Fruit fly (Drosophila melanogaster): Measurements from ENCODE around the gene CG12112.

Gene CG12112

dm6 chrX:8541985-8542384 is 18.0 kb downstream of the CG12112 start:
- TF ChIP-seq Myc (optimal IDR thresholded peaks at IDR 0.05) (no peak), Sin3A (optimal IDR thresholded peaks at IDR 0.05) (no peak), insv (optimal IDR thresholded peaks at IDR 0.05) (no peak), h (optimal IDR thresholded peaks at IDR 0.05) (no peak), psq (optimal IDR thresholded peaks at IDR 0.05) (no peak), ttk (optimal IDR thresholded peaks at IDR 0.05) (no peak)

- TF ChIP-seq h (optimal IDR thresholded peaks at IDR 0.05) (no peak), Myc (optimal IDR thresholded peaks at IDR 0.05) (no peak), psq (optimal IDR thresholded peaks at IDR 0.05) (no peak), Sin3A (optimal IDR thresholded peaks at IDR 0.05) (no peak), insv (optimal IDR thresholded peaks at IDR 0.05) (no peak), ttk (optimal IDR thresholded peaks at IDR 0.05) (no peak)
Observed at dm6 chrX:8538993-8539392, 21.0 kb downstream of the CG12112 start.

dm6 chrX:8538182-8538581 is 21.8 kb downstream of the CG12112 start:
- no peak for TF ChIP-seq ttk (optimal IDR thresholded peaks at IDR 0.05)
- TF ChIP-seq Myc (optimal IDR thresholded peaks at IDR 0.05): no peak
- TF ChIP-seq h (optimal IDR thresholded peaks at IDR 0.05): no peak
- no peak for TF ChIP-seq psq (optimal IDR thresholded peaks at IDR 0.05)
- no peak for TF ChIP-seq insv (optimal IDR thresholded peaks at IDR 0.05)
- TF ChIP-seq Sin3A (optimal IDR thresholded peaks at IDR 0.05): no peak

dm6 chrX:8536649-8537048 is 23.3 kb downstream of the CG12112 start:
- TF ChIP-seq Sin3A (optimal IDR thresholded peaks at IDR 0.05) (no peak), insv (optimal IDR thresholded peaks at IDR 0.05) (no peak), Myc (optimal IDR thresholded peaks at IDR 0.05) (no peak), ttk (optimal IDR thresholded peaks at IDR 0.05) (no peak), h (optimal IDR thresholded peaks at IDR 0.05) (no peak), psq (optimal IDR thresholded peaks at IDR 0.05) (no peak)

dm6 chrX:8534734-8535133 is 25.3 kb downstream of the CG12112 start:
- TF ChIP-seq ttk (optimal IDR thresholded peaks at IDR 0.05) (no peak), h (optimal IDR thresholded peaks at IDR 0.05) (no peak), Myc (optimal IDR thresholded peaks at IDR 0.05) (no peak), insv (optimal IDR thresholded peaks at IDR 0.05) (no peak), psq (optimal IDR thresholded peaks at IDR 0.05) (no peak), Sin3A (optimal IDR thresholded peaks at IDR 0.05) (no peak)

- TF ChIP-seq psq (optimal IDR thresholded peaks at IDR 0.05): no peak
- no peak for TF ChIP-seq ttk (optimal IDR thresholded peaks at IDR 0.05)
- TF ChIP-seq h (optimal IDR thresholded peaks at IDR 0.05): no peak
- no peak for TF ChIP-seq insv (optimal IDR thresholded peaks at IDR 0.05)
- TF ChIP-seq Myc (optimal IDR thresholded peaks at IDR 0.05): no peak
- TF ChIP-seq Sin3A (optimal IDR thresholded peaks at IDR 0.05): no peak
Observed at dm6 chrX:8534321-8534661, 25.7 kb downstream of the CG12112 start.

dm6 chrX:8533589-8534320 is 26.2 kb downstream of the CG12112 start:
- TF ChIP-seq psq (optimal IDR thresholded peaks at IDR 0.05) (no peak), Myc (optimal IDR thresholded peaks at IDR 0.05) (no peak), h (optimal IDR thresholded peaks at IDR 0.05) (no peak), ttk (optimal IDR thresholded peaks at IDR 0.05) (no peak), insv (optimal IDR thresholded peaks at IDR 0.05) (no peak), Sin3A (optimal IDR thresholded peaks at IDR 0.05) (no peak)

dm6 chrX:8531775-8532174 is 28.2 kb downstream of the CG12112 start:
- no peak for TF ChIP-seq Sin3A (optimal IDR thresholded peaks at IDR 0.05)
- TF ChIP-seq h (optimal IDR thresholded peaks at IDR 0.05): no peak
- no peak for TF ChIP-seq psq (optimal IDR thresholded peaks at IDR 0.05)
- TF ChIP-seq Myc (optimal IDR thresholded peaks at IDR 0.05): no peak
- no peak for TF ChIP-seq ttk (optimal IDR thresholded peaks at IDR 0.05)
- no peak for TF ChIP-seq insv (optimal IDR thresholded peaks at IDR 0.05)

- no peak for TF ChIP-seq h (optimal IDR thresholded peaks at IDR 0.05)
Observed at dm6 chrX:8529598-8529997, 30.4 kb downstream of the CG12112 start, which contains the start of gene PIP82. TSS of gene PIP82 (minus strand) at chrX:8529698.

dm6 chrX:8523572-8524155 is 36.3 kb downstream of the CG12112 start:
- TF ChIP-seq insv (optimal IDR thresholded peaks at IDR 0.05) (no peak), ttk (optimal IDR thresholded peaks at IDR 0.05) (no peak)

dm6 chrX:8522504-8522903 is 37.5 kb downstream of the CG12112 start:
- TF ChIP-seq insv (optimal IDR thresholded peaks at IDR 0.05) (no peak), Myc (optimal IDR thresholded peaks at IDR 0.05) (no peak), h (optimal IDR thresholded peaks at IDR 0.05) (no peak), Sin3A (optimal IDR thresholded peaks at IDR 0.05) (no peak), psq (optimal IDR thresholded peaks at IDR 0.05) (no peak), ttk (optimal IDR thresholded peaks at IDR 0.05) (no peak)

- TF ChIP-seq Myc (optimal IDR thresholded peaks at IDR 0.05): no peak
- no peak for TF ChIP-seq Sin3A (optimal IDR thresholded peaks at IDR 0.05)
Observed at dm6 chrX:8521492-8521891, 38.5 kb downstream of the CG12112 start.

dm6 chrX:8520517-8520916 is 39.5 kb downstream of the CG12112 start:
- TF ChIP-seq Myc (optimal IDR thresholded peaks at IDR 0.05) (no peak), ttk (optimal IDR thresholded peaks at IDR 0.05) (no peak), insv (optimal IDR thresholded peaks at IDR 0.05) (no peak), psq (optimal IDR thresholded peaks at IDR 0.05) (no peak), h (optimal IDR thresholded peaks at IDR 0.05) (no peak), Sin3A (optimal IDR thresholded peaks at IDR 0.05) (no peak)
